Fruit fly (Drosophila melanogaster) Kc167 (cell line): Measurements from ENCODE around the gene CG7579.

ENCODE experiments used
- Sin3A ChIP-seq: fragments of >200 bp; optimal IDR thresholded peaks from 2 replicates; lab custom pipeline; 2018; ENCODE audit warnings: missing external identifiers
- h ChIP-seq: fragments of >200 bp; optimal IDR thresholded peaks from 3 replicates; lab custom pipeline; 2018; ENCODE audit warnings: missing external identifiers
- insv ChIP-seq: fragments of >200 bp; optimal IDR thresholded peaks from 3 replicates; lab custom pipeline; 2018; ENCODE audit warnings: missing external identifiers
- psq ChIP-seq: fragments of >200 bp; optimal IDR thresholded peaks from 2 replicates; lab custom pipeline; 2017; ENCODE audit warnings: missing external identifiers
- ttk ChIP-seq: sonication (Bioruptor generic); optimal IDR thresholded peaks from 2 replicates; lab custom pipeline; 2017; ENCODE audit warnings: missing external identifiers

dm6 chr3L:15632653-15633052 is 50.6 kb downstream of the CG7579 start:
- TF ChIP-seq insv (lab: Kevin White, UChicago) (no peak), psq (lab: Kevin White, UChicago) (no peak), Sin3A (lab: Kevin White, UChicago) (no peak), h (lab: Kevin White, UChicago) (no peak), ttk (lab: Kevin White, UChicago) (no peak)
